Fruit fly (Drosophila melanogaster) whole organism, pupa: ENCODE results near the gene CG17005.

ENCODE experiments used
- CG14655 ChIP-seq: fragments of 200-800 bp; sonication (Bioruptor generic); optimal IDR thresholded peaks from 3 replicates; lab custom pipeline; 2017; ENCODE audit warnings: mild to moderate bottlenecking, missing biosample characterization, missing genetic modification reagents, missing genetic modification characterization
- CG15710 ChIP-seq: fragments of 200-800 bp; sonication (Bioruptor generic); optimal IDR thresholded peaks from 2 replicates; lab custom pipeline; 2018; ENCODE audit warnings: missing biosample characterization, mild to moderate bottlenecking, missing genetic modification characterization, moderate library complexity
- CG17806 ChIP-seq: fragments of 200-800 bp; sonication (Bioruptor generic); optimal IDR thresholded peaks from 2 replicates; lab custom pipeline; 2018; ENCODE audit warnings: missing biosample characterization, mild to moderate bottlenecking, missing genetic modification characterization, moderate library complexity
- CG8301 ChIP-seq: fragments of 200-800 bp; sonication (Bioruptor generic); optimal IDR thresholded peaks from 2 replicates; lab custom pipeline; 2018; ENCODE audit warnings: missing biosample characterization, mild to moderate bottlenecking, missing genetic modification characterization
- D1 ChIP-seq: fragments of 200-800 bp; sonication (Bioruptor generic); optimal IDR thresholded peaks from 2 replicates; lab custom pipeline; 2018; ENCODE audit warnings: missing biosample characterization, mild to moderate bottlenecking, missing genetic modification characterization, moderate library complexity
- Ets98B ChIP-seq: fragments of 200-800 bp; sonication (Bioruptor generic); IDR thresholded peaks from 2 replicates; pipeline ENCODE4 v1.3.6; 2022; ENCODE audit warnings: missing biosample characterization, missing genetic modification characterization

DNA sequence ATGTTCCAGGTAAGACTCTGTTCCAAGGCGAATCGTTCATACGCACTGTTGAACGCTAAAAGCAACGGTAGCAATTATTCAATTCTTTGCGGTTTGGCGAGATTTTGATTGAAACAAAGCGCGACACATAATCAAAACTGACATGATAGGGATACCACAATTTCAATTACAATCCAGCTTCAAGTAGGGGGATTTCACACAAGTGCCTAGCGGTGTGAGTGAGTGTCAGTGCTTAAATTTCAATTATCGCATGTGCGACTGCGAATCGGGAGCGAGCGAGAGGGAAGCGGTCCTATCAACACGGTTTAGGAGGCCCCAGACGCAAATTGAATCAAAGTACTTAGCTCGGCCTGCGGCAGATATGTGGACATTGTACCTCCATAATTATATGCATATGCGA lies 11.3 kb downstream of the CG17005 start:
- TF ChIP-seq CG14655 (GFP tag; lab: Kevin White, UChicago), result no peak
- TF ChIP-seq CG15710 (tag; lab: Kevin White, UChicago), result no peak
- TF ChIP-seq CG17806 (tag; lab: Kevin White, UChicago), result no peak
- no peak for TF ChIP-seq CG8301 (tag; lab: Kevin White, UChicago)
- TF ChIP-seq Ets98B (GFP tag; lab: Robert Waterston, UW), result no peak
- TF ChIP-seq D1 (tag; lab: Kevin White, UChicago), result no peak
